Fruit fly (Drosophila melanogaster) whole organism, pupa: Measurements from ENCODE around the gene CycA.

Source experiments
- CG10348 ChIP-seq: fragments of 200-800 bp; sonication (Bioruptor generic); IDR thresholded peaks from 2 replicates; pipeline ENCODE4 v1.3.6; 2022; ENCODE audit warnings: missing biosample characterization, missing genetic modification characterization
- CG12605 ChIP-seq: fragments of 200-800 bp; sonication (Bioruptor generic); IDR thresholded peaks from 2 replicates; pipeline ENCODE4 v1.3.6; 2022; ENCODE audit warnings: missing biosample characterization, missing genetic modification characterization
- CG13204 ChIP-seq: fragments of 200-800 bp; sonication (Bioruptor generic); optimal IDR thresholded peaks from 2 replicates; lab custom pipeline; 2018; ENCODE audit warnings: missing biosample characterization, mild to moderate bottlenecking, missing genetic modification characterization, moderate library complexity
- CG14655 ChIP-seq: fragments of 200-800 bp; sonication (Bioruptor generic); optimal IDR thresholded peaks from 3 replicates; lab custom pipeline; 2017; ENCODE audit warnings: mild to moderate bottlenecking, missing biosample characterization, missing genetic modification reagents, missing genetic modification characterization
- CG15710 ChIP-seq: fragments of 200-800 bp; sonication (Bioruptor generic); optimal IDR thresholded peaks from 2 replicates; lab custom pipeline; 2018; ENCODE audit warnings: missing biosample characterization, mild to moderate bottlenecking, missing genetic modification characterization, moderate library complexity
- CG17806 ChIP-seq: fragments of 200-800 bp; sonication (Bioruptor generic); optimal IDR thresholded peaks from 2 replicates; lab custom pipeline; 2018; ENCODE audit warnings: missing biosample characterization, mild to moderate bottlenecking, missing genetic modification characterization, moderate library complexity
- CG32121 ChIP-seq: fragments of 200-800 bp; sonication (Bioruptor generic); IDR thresholded peaks from 2 replicates; pipeline ENCODE4 v1.3.6; 2022; ENCODE audit warnings: missing biosample characterization, missing genetic modification characterization
- CG34367 ChIP-seq: fragments of 200-800 bp; sonication (Bioruptor generic); optimal IDR thresholded peaks from 2 replicates; lab custom pipeline; 2018; ENCODE audit warnings: missing biosample characterization, mild to moderate bottlenecking, missing genetic modification characterization
- CG4496 ChIP-seq: fragments of 200-800 bp; sonication (Bioruptor generic); IDR thresholded peaks from 3 replicates; pipeline ENCODE4 v1.3.6; 2022; ENCODE audit warnings: missing biosample characterization, missing genetic modification characterization
- CG8159 ChIP-seq: fragments of 200-800 bp; sonication (Bioruptor generic); optimal IDR thresholded peaks from 3 replicates; lab custom pipeline; 2018; ENCODE audit warnings: missing biosample characterization, mild to moderate bottlenecking, missing genetic modification characterization, moderate library complexity
- CG8301 ChIP-seq: fragments of 200-800 bp; sonication (Bioruptor generic); optimal IDR thresholded peaks from 2 replicates; lab custom pipeline; 2018; ENCODE audit warnings: missing biosample characterization, mild to moderate bottlenecking, missing genetic modification characterization
- CG9948 ChIP-seq: fragments of 200-800 bp; sonication (Bioruptor generic); optimal IDR thresholded peaks from 2 replicates; lab custom pipeline; 2018; ENCODE audit warnings: missing biosample characterization, mild to moderate bottlenecking, missing genetic modification characterization, moderate library complexity
- D1 ChIP-seq: fragments of 200-800 bp; sonication (Bioruptor generic); optimal IDR thresholded peaks from 2 replicates; lab custom pipeline; 2018; ENCODE audit warnings: missing biosample characterization, mild to moderate bottlenecking, missing genetic modification characterization, moderate library complexity
- EcR ChIP-seq: fragments of 200-800 bp; sonication (Bioruptor generic); optimal IDR thresholded peaks from 3 replicates; lab custom pipeline; 2019; ENCODE audit warnings: missing biosample characterization, missing genetic modification characterization, mild to moderate bottlenecking, moderate library complexity, missing genetic modification reagents
- Ets98B ChIP-seq: fragments of 200-800 bp; sonication (Bioruptor generic); IDR thresholded peaks from 2 replicates; pipeline ENCODE4 v1.3.6; 2022; ENCODE audit warnings: missing biosample characterization, missing genetic modification characterization
- Pif1A ChIP-seq: fragments of 200-800 bp; sonication (Bioruptor generic); optimal IDR thresholded peaks from 3 replicates; lab custom pipeline; 2016; ENCODE audit warnings: missing biosample characterization, missing genetic modification characterization
- Pif1B ChIP-seq: fragments of 200-800 bp; sonication (Bioruptor generic); optimal IDR thresholded peaks from 3 replicates; lab custom pipeline; 2016; ENCODE audit warnings: missing biosample characterization, missing genetic modification characterization
- Snoo ChIP-seq: fragments of 200-800 bp; sonication (Bioruptor generic); optimal IDR thresholded peaks from 3 replicates; lab custom pipeline; 2017; ENCODE audit warnings: missing biosample characterization, mild to moderate bottlenecking, missing genetic modification characterization, inconsistent platforms
- fd96Ca ChIP-seq: fragments of 200-800 bp; sonication (Bioruptor generic); IDR thresholded peaks from 3 replicates; pipeline ENCODE4 v1.3.6; 2022; ENCODE audit warnings: missing biosample characterization, missing genetic modification characterization
- gl ChIP-seq: fragments of 200-800 bp; sonication (Bioruptor generic); optimal IDR thresholded peaks from 2 replicates; lab custom pipeline; 2018; ENCODE audit warnings: missing biosample characterization, mild to moderate bottlenecking, missing genetic modification characterization
- rn ChIP-seq: fragments of 200-800 bp; sonication (Bioruptor generic); IDR thresholded peaks from 2 replicates; pipeline ENCODE4 v1.3.6; 2022; ENCODE audit warnings: missing biosample characterization, missing genetic modification characterization

Gene CycA

DNA sequence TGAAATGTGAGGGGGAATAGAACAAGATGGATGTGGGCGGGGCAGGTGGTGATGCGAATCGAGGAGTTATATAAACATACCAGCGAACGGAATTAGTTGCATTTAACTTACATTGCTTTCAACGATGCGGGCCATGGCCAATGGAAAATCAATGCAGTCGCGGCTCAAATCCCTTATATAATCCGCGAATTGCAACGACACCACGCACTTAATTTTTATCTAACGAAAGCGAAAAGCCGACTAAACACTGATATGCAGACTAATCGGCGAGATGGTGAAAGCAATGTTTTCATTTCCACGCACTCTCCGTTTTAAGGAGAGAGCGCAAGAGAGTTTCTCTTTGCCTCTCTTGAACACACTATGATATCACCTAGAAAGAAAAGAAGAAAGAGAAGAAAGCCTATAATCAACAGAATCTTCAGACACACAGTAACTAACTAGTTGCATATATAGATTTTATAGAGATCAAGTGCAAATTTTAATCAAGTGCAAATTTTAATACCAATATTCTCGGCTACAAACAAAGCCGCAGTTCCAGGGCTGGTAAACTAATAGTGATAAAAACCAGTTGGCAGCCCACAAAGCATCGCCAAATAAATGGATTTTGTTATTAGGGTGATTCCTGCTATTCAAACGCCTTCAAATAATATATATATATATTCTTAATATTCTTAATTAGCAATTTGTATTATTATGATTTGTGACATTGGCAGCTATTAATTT, 11.5 kb downstream of the CycA start, which contains the start of the genes CG11597 and CG5946:
TSS of gene CG11597 (minus strand) at position 553 of the 723 bp plus-strand sequence.
TSS of gene CG5946 (minus strand) at position 553 of the 723 bp plus-strand sequence.
- TF ChIP-seq gl (tag; lab: Kevin White, UChicago) (no peak), CG34367 (tag; lab: Kevin White, UChicago) (no peak), CG12605 (GFP tag; lab: Robert Waterston, UW) (0 out of 2 replicates have a peak, but pooled peaks have one; percentile 10)

dm6 chr3L:11819639-11820456, 13.5 kb downstream of the CycA start:
- TF ChIP-seq CG14655 (GFP tag; lab: Kevin White, UChicago) (no peak), Pif1A (GFP tag; lab: Kevin White, UChicago) (no peak), fd96Ca (GFP tag; lab: Robert Waterston, UW) (peak; percentile 27; the same call in 1 of the 3 replicates), D1 (tag; lab: Kevin White, UChicago) (no peak), CG4496 (GFP tag; lab: Robert Waterston, UW) (peak; percentile 59), CG17806 (tag; lab: Kevin White, UChicago) (peak; percentile 26), CG15710 (peak; percentile 11), CG34367 (tag; lab: Kevin White, UChicago) (no peak), CG8301 (no peak), CG32121 (GFP tag; lab: Robert Waterston, UW) (peak; percentile 63; the same call in 1 of the 2 replicates), CG13204 (GFP tag; lab: Kevin White, UChicago) (no peak), gl (tag; lab: Kevin White, UChicago) (peak; percentile 18), Ets98B (peak; percentile 68), EcR (GFP tag; lab: Kevin White, UChicago) (peak; percentile 55), Pif1B (GFP tag; lab: Kevin White, UChicago) (peak; percentile 23), rn (GFP tag; lab: Robert Waterston, UW) (no peak), CG10348 (GFP tag; lab: Robert Waterston, UW) (no peak), CG9948 (no peak), Snoo (tag; lab: Kevin White, UChicago) (no peak), CG12605 (GFP tag; lab: Robert Waterston, UW) (peak; percentile 58; the same call in 1 of the 2 replicates), CG8159 (no peak)

DNA sequence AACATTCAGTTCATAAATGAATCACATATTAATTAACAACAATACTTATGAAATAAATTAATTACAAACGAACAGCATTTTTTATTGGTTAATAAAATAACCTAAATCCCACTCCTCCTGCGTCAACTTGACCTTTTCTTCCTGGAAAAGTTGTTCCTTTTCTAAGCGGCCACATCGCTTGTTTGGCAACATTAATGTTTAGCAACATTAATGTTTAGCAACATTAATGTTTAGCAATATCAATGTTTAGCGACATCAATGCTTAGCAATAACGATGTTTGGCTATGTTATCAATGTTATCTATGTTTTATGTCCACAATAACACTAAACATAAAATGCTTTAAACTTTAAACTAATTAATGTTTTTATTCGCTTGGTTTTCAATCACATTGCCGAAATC, 16.7 kb downstream of the CycA start:
- no peak for TF ChIP-seq CG17806 (tag; lab: Kevin White, UChicago)
- TF ChIP-seq CG34367 (tag; lab: Kevin White, UChicago), result no peak
- TF ChIP-seq Pif1B (GFP tag; lab: Kevin White, UChicago), result no peak
- no peak for TF ChIP-seq gl (tag; lab: Kevin White, UChicago)
- TF ChIP-seq Snoo (tag; lab: Kevin White, UChicago), result no peak
- TF ChIP-seq CG15710, result no peak
- TF ChIP-seq CG8159, result no peak
- TF ChIP-seq EcR (GFP tag; lab: Kevin White, UChicago), result no peak
- TF ChIP-seq rn (GFP tag; lab: Robert Waterston, UW), result no peak
- TF ChIP-seq Ets98B, result no peak
- no peak for TF ChIP-seq D1 (tag; lab: Kevin White, UChicago)
- TF ChIP-seq, all 21 proteins: peak for 0

dm6 chr3L:11815220-11815797, 18.1 kb downstream of the CycA start, which contains the start of gene CG14130:
TSS of gene CG14130 (plus strand) at chr3L:11815444.
- TF ChIP-seq CG14655 (GFP tag; lab: Kevin White, UChicago), result no peak
- no peak for TF ChIP-seq EcR (GFP tag; lab: Kevin White, UChicago)
- TF ChIP-seq CG8301, result no peak
- TF ChIP-seq CG34367 (tag; lab: Kevin White, UChicago), result no peak
- TF ChIP-seq Ets98B, result no peak
- TF ChIP-seq CG12605 (GFP tag; lab: Robert Waterston, UW), result no peak
- TF ChIP-seq CG15710, result no peak
- no peak for TF ChIP-seq Snoo (tag; lab: Kevin White, UChicago)

DNA sequence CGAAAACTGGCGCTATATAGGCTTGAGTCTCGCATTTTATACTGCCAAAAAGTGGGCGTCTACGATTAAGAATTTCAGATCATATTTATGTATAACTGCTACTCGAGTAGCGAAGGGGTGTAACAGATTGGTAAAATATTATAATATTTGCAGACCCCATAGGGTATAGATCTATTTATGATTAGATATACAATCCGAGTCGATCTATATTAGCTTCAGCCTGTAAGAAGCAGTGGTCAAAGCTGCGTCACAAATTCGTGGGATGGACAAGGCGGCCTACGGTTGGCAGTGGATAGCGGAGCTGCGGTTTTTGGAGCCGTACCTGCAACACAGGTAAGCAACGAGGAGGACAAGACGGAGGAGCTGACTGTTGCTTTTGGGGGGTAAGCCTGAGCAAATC, 18.7 kb downstream of the CycA start, which contains the start of gene Cubn2:
TSS of gene Cubn2 (minus strand) at position 101 of the 400 bp plus-strand sequence.
- TF ChIP-seq CG8301 (no peak), fd96Ca (GFP tag; lab: Robert Waterston, UW) (no peak), CG8159 (no peak), D1 (tag; lab: Kevin White, UChicago) (no peak), gl (tag; lab: Kevin White, UChicago) (no peak), CG4496 (GFP tag; lab: Robert Waterston, UW) (no peak), Snoo (tag; lab: Kevin White, UChicago) (no peak), Ets98B (no peak), EcR (GFP tag; lab: Kevin White, UChicago) (no peak), CG10348 (GFP tag; lab: Robert Waterston, UW) (no peak), CG32121 (GFP tag; lab: Robert Waterston, UW) (no peak), Pif1A (GFP tag; lab: Kevin White, UChicago) (no peak), CG14655 (GFP tag; lab: Kevin White, UChicago) (no peak), CG9948 (no peak), CG15710 (no peak), CG17806 (tag; lab: Kevin White, UChicago) (no peak), CG12605 (GFP tag; lab: Robert Waterston, UW) (no peak), CG13204 (GFP tag; lab: Kevin White, UChicago) (no peak), CG34367 (tag; lab: Kevin White, UChicago) (no peak), rn (GFP tag; lab: Robert Waterston, UW) (no peak)
